Worm (Caenorhabditis elegans): ENCODE results near the gene C35B1.2.

The C35B1.2 gene

ce11 chrIV:4135744-4136143 lies 49.7 kb downstream of the C35B1.2 start, which contains the start of gene F49F1.17:
TSS of gene F49F1.17 (minus strand) at chrIV:4135844.
- TF ChIP-seq Y53F4B.3 (GFP tag; IDR thresholded peaks at IDR 0.05) (no peak), madf-8 (GFP tag; conservative IDR thresholded peaks at IDR 0.05) (no peak), ceh-91 (GFP tag; IDR thresholded peaks at IDR 0.05) (no peak), sptf-2 (GFP tag; optimal IDR thresholded peaks at IDR 0.05) (no peak)

- TF ChIP-seq ztf-22 (GFP tag; optimal IDR thresholded peaks at IDR 0.05) (no peak), pha-4 (tag; optimal IDR thresholded peaks at IDR 0.05) (no peak), madf-3 (GFP tag; IDR thresholded peaks at IDR 0.05) (no peak), nhr-179 (tag; optimal IDR thresholded peaks at IDR 0.05) (no peak), rpc-1 (optimal IDR thresholded peaks at IDR 0.05) (no peak), rpc-1 (tag; optimal IDR thresholded peaks at IDR 0.05) (no peak), tlf-1 (GFP tag; optimal IDR thresholded peaks at IDR 0.05) (no peak), lin-54 (GFP tag; optimal IDR thresholded peaks at IDR 0.05) (no peak), nhr-120 (GFP tag; IDR thresholded peaks at IDR 0.05) (no peak), snpc-3.4 (tag; optimal IDR thresholded peaks at IDR 0.05) (no peak), attf-6 (GFP tag; IDR thresholded peaks at IDR 0.05) (no peak), hlh-26 (GFP tag; conservative IDR thresholded peaks at IDR 0.05) (no peak), ceh-27 (GFP tag; optimal IDR thresholded peaks at IDR 0.05) (no peak), sdz-38 (tag; optimal IDR thresholded peaks at IDR 0.05) (no peak), C06A6.2 (GFP tag; conservative IDR thresholded peaks at IDR 0.05) (no peak), C17E4.6 (GFP tag; IDR thresholded peaks at IDR 0.05) (no peak), egl-44 (GFP tag; IDR thresholded peaks at IDR 0.05) (no peak), lag-1 (GFP tag; IDR thresholded peaks at IDR 0.05) (no peak), gei-17 (GFP tag; optimal IDR thresholded peaks at IDR 0.05) (no peak)
Observed at ce11 chrIV:4137472-4137871, 51.5 kb downstream of the C35B1.2 start, which contains the start of gene F49F1.9. TSS of gene F49F1.9 (minus strand) at chrIV:4137572.

ce11 chrIV:4139022-4139421 lies 53.0 kb downstream of the C35B1.2 start, which contains the start of gene F49F1.10:
TSS of gene F49F1.10 (minus strand) at chrIV:4139122.
- no peak for TF ChIP-seq egrh-3 (GFP tag; IDR thresholded peaks at IDR 0.05)
- TF ChIP-seq D2030.7 (GFP tag; IDR thresholded peaks at IDR 0.05) = no peak
- no peak for TF ChIP-seq zfh-2 (GFP tag; conservative IDR thresholded peaks at IDR 0.05)
- no peak for TF ChIP-seq repo-1 (tag; optimal IDR thresholded peaks at IDR 0.05)
- no peak for TF ChIP-seq akir-1 (GFP tag; optimal IDR thresholded peaks at IDR 0.05)
- no peak for TF ChIP-seq atf-7 (tag; optimal IDR thresholded peaks at IDR 0.05)
- no peak for TF ChIP-seq F57A8.1 (GFP tag; optimal IDR thresholded peaks at IDR 0.05)
- no peak for TF ChIP-seq T07F8.4 (tag; optimal IDR thresholded peaks at IDR 0.05)
- TF ChIP-seq Y56A3A.18 (GFP tag; IDR thresholded peaks at IDR 0.05) = no peak
- TF ChIP-seq snpc-4 (GFP tag; optimal IDR thresholded peaks at IDR 0.05) = no peak
- TF ChIP-seq snpc-4 (tag; optimal IDR thresholded peaks at IDR 0.05) = no peak
- no peak for TF ChIP-seq tlf-1 (GFP tag; optimal IDR thresholded peaks at IDR 0.05)
- no peak for TF ChIP-seq somi-1 (GFP tag; optimal IDR thresholded peaks at IDR 0.05)
- TF ChIP-seq K12H6.12 (tag; optimal IDR thresholded peaks at IDR 0.05) = no peak
- TF ChIP-seq C17E4.6 (GFP tag; IDR thresholded peaks at IDR 0.05) = no peak
- no peak for TF ChIP-seq dox-1 (GFP tag; IDR thresholded peaks at IDR 0.05)
- no peak for TF ChIP-seq Y79H2A.3 (GFP tag; conservative IDR thresholded peaks at IDR 0.05)
- TF ChIP-seq sptf-2 (GFP tag; optimal IDR thresholded peaks at IDR 0.05) = no peak
- no peak for TF ChIP-seq ceh-58 (GFP tag; IDR thresholded peaks at IDR 0.05)
- no peak for TF ChIP-seq ets-4 (GFP tag; optimal IDR thresholded peaks at IDR 0.05)
- no peak for TF ChIP-seq nhr-90 (tag; optimal IDR thresholded peaks at IDR 0.05)

All from whole organism, young adult.